Fruit fly (Drosophila melanogaster): Measurements from ENCODE around the gene RecQ5.

DNA sequence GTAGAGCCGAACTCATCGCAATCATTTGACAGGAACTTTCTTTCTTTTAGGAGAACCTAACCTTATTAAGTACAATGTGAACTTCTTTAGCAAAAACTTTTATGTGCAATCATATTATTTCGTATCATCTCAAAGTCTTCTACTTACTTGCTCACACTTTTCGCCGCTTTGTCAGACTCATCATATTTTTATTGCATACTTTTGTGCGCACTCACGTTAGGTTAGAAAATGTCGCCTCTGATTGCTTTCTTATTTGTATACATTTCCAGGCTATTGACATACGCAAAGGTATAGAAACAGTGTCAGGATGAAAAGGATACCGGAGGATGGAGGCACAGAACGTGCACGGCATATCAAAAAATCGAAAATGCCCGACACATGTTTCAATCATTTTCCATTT is 28.7 kb downstream of the RecQ5 start:
- no peak for TF ChIP-seq Myb (GFP tag; optimal IDR thresholded peaks at IDR 0.05)
- TF ChIP-seq CG15269 (tag; optimal IDR thresholded peaks at IDR 0.05): no peak
- TF ChIP-seq her (GFP tag; optimal IDR thresholded peaks at IDR 0.05): no peak
- TF ChIP-seq fd102C (GFP tag; optimal IDR thresholded peaks at IDR 0.05): peak; percentile 27
- TF ChIP-seq danr (GFP tag; IDR thresholded peaks at IDR 0.05): no peak
- TF ChIP-seq tx (GFP tag; optimal IDR thresholded peaks at IDR 0.05): no peak
- no peak for TF ChIP-seq CG17385 (GFP tag; optimal IDR thresholded peaks at IDR 0.05)
